Fruit fly (Drosophila melanogaster) whole organism, embryonic: ENCODE data around the gene CG43136.
A peak's percentile ranks its signal among the peaks of the same experiment; 100 is the strongest.

Experiments used
- Abd-B ChIP-seq: fragments of 200-800 bp; sonication (Bioruptor generic); optimal IDR thresholded peaks from 2 replicates; lab custom pipeline; 2018; ENCODE audit warnings: missing biosample characterization, mild to moderate bottlenecking, missing genetic modification characterization, moderate library complexity
- Blimp-1 ChIP-seq: fragments of 200-800 bp; sonication (Bioruptor generic); optimal IDR thresholded peaks from 3 replicates; lab custom pipeline; 2018; ENCODE audit warnings: missing biosample characterization, missing genetic modification characterization, mild to moderate bottlenecking, moderate library complexity, missing genetic modification reagents
- CG10267 ChIP-seq: fragments of 200-800 bp; sonication (Bioruptor generic); optimal IDR thresholded peaks from 2 replicates; lab custom pipeline; 2018; ENCODE audit warnings: missing biosample characterization, mild to moderate bottlenecking, missing genetic modification characterization, moderate library complexity
- CG10321 ChIP-seq: fragments of 200-800 bp; sonication (Bioruptor generic); IDR thresholded peaks from 2 replicates; pipeline ENCODE4 v1.3.6; 2022; ENCODE audit warnings: missing biosample characterization, missing genetic modification characterization
- CG10543 ChIP-seq: fragments of 200-800 bp; sonication (Bioruptor generic); optimal IDR thresholded peaks from 3 replicates; lab custom pipeline; 2017; ENCODE audit warnings: missing biosample characterization, mild to moderate bottlenecking, missing genetic modification characterization, moderate library complexity
- CG12155 ChIP-seq: fragments of 200-800 bp; sonication (Bioruptor generic); optimal IDR thresholded peaks from 3 replicates; lab custom pipeline; 2016; ENCODE audit warnings: missing biosample characterization, missing genetic modification characterization
- CG12219 ChIP-seq: fragments of 200-800 bp; sonication (Bioruptor generic); optimal IDR thresholded peaks from 3 replicates; lab custom pipeline; 2018; ENCODE audit warnings: missing biosample characterization, mild to moderate bottlenecking, missing genetic modification characterization
- CG13296 ChIP-seq: fragments of 200-800 bp; sonication (Bioruptor generic); optimal IDR thresholded peaks from 3 replicates; lab custom pipeline; 2018; ENCODE audit warnings: missing biosample characterization, mild to moderate bottlenecking, missing genetic modification characterization
- CG13624 ChIP-seq: fragments of 200-800 bp; sonication (Bioruptor generic); optimal IDR thresholded peaks from 2 replicates; lab custom pipeline; 2016; ENCODE audit warnings: missing biosample characterization, missing genetic modification characterization
- CG1603 ChIP-seq: fragments of 200-800 bp; sonication (Bioruptor generic); optimal IDR thresholded peaks from 2 replicates; lab custom pipeline; 2019; ENCODE audit warnings: missing biosample characterization, mild to moderate bottlenecking, missing genetic modification characterization, moderate library complexity
- CG17328 ChIP-seq: fragments of 200-800 bp; sonication (Bioruptor generic); IDR thresholded peaks from 2 replicates; pipeline ENCODE4 v1.3.6; 2022; ENCODE audit warnings: missing biosample characterization, missing genetic modification characterization
- CG2678 ChIP-seq: fragments of 200-800 bp; sonication (Bioruptor generic); optimal IDR thresholded peaks from 3 replicates; lab custom pipeline; 2019; ENCODE audit warnings: missing biosample characterization, mild to moderate bottlenecking, missing genetic modification characterization, moderate library complexity
- CG32767 ChIP-seq: fragments of 200-800 bp; sonication (Bioruptor generic); IDR thresholded peaks from 2 replicates; pipeline ENCODE4 v1.3.6; 2022; ENCODE audit warnings: missing biosample characterization, missing genetic modification characterization
- CG3407 ChIP-seq: fragments of 200-800 bp; sonication (Bioruptor generic); optimal IDR thresholded peaks from 2 replicates; lab custom pipeline; 2018; ENCODE audit warnings: missing biosample characterization, mild to moderate bottlenecking, missing genetic modification characterization
- CG34224 ChIP-seq: fragments of 200-800 bp; sonication (Bioruptor generic); IDR thresholded peaks from 3 replicates; pipeline ENCODE4 v1.3.6; 2022; ENCODE audit warnings: missing biosample characterization, missing genetic modification characterization; ENCODE audit not compliant: partially characterized antibody
- CG4854 ChIP-seq: fragments of 200-800 bp; sonication (Bioruptor generic); optimal IDR thresholded peaks from 2 replicates; lab custom pipeline; 2016; ENCODE audit warnings: missing biosample characterization, missing genetic modification characterization, inconsistent platforms
- CG7839 ChIP-seq: fragments of 200-800 bp; sonication (Bioruptor generic); optimal IDR thresholded peaks from 3 replicates; lab custom pipeline; 2018; ENCODE audit warnings: missing biosample characterization, mild to moderate bottlenecking, missing genetic modification characterization, moderate library complexity
- CG8290 ChIP-seq, 3 experiments: fragments of 200-800 bp; sonication (Bioruptor generic); optimal IDR thresholded peaks; 2 replicates each; lab custom pipeline; 2016 to 2019; ENCODE audit warnings: missing biosample characterization in 3 of 3, missing genetic modification characterization in 3 of 3, mild to moderate bottlenecking in 2 of 3, moderate library complexity in 1 of 3
- CTCF ChIP-seq: fragments of 200-800 bp; sonication (Bioruptor generic); optimal IDR thresholded peaks from 2 replicates; lab custom pipeline; 2017; ENCODE audit warnings: missing biosample characterization, mild to moderate bottlenecking, missing genetic modification characterization, moderate library complexity
- CoRest ChIP-seq: fragments of 200-800 bp; sonication (Bioruptor generic); optimal IDR thresholded peaks from 3 replicates; lab custom pipeline; 2018; ENCODE audit warnings: missing biosample characterization, mild to moderate bottlenecking, missing genetic modification characterization, moderate library complexity
- D ChIP-seq, 2 experiments: fragments of 200-800 bp in 1 of 2; fragments of >200 bp in 1 of 2; sonication (Bioruptor generic) in 1 of 2; optimal IDR thresholded peaks; 2 replicates in 1 of 2; 3 replicates in 1 of 2; lab custom pipeline; 2017; ENCODE audit warnings: mild to moderate bottlenecking in 1 of 2, missing biosample characterization in 1 of 2, missing genetic modification characterization in 1 of 2, missing genetic modification reagents in 1 of 2
- Drgx ChIP-seq: fragments of 200-800 bp; sonication (Bioruptor generic); IDR thresholded peaks from 2 replicates; pipeline ENCODE4 v1.3.6; 2022; ENCODE audit warnings: missing biosample characterization, missing genetic modification characterization
- E2f2 ChIP-seq: fragments of 200-800 bp; sonication (Bioruptor generic); IDR thresholded peaks from 2 replicates; pipeline ENCODE4 v1.3.6; 2022; ENCODE audit warnings: missing biosample characterization, missing genetic modification characterization
- Ets65A ChIP-seq: fragments of 200-800 bp; sonication (Bioruptor generic); peaks from one replicate; lab custom pipeline; 2016; ENCODE audit warnings: missing biosample characterization, missing genetic modification characterization
- HLH3B ChIP-seq: fragments of 200-800 bp; sonication (Bioruptor generic); IDR thresholded peaks from 2 replicates; pipeline ENCODE4 v1.3.6; 2022; ENCODE audit warnings: missing biosample characterization, missing genetic modification characterization
- HLH54F ChIP-seq: fragments of 200-800 bp; sonication (Bioruptor generic); optimal IDR thresholded peaks from 3 replicates; lab custom pipeline; 2016; ENCODE audit warnings: missing biosample characterization, missing genetic modification characterization
- Myb ChIP-seq: fragments of 200-800 bp; sonication (Bioruptor generic); optimal IDR thresholded peaks from 2 replicates; lab custom pipeline; 2016; ENCODE audit warnings: missing biosample characterization, missing genetic modification characterization
- NC2β ChIP-seq: fragments of 200-800 bp; sonication (Bioruptor generic); optimal IDR thresholded peaks from 2 replicates; lab custom pipeline; 2016; ENCODE audit warnings: missing biosample characterization, missing genetic modification characterization
- NfI ChIP-seq: fragments of 200-800 bp; sonication (Bioruptor generic); optimal IDR thresholded peaks from 3 replicates; lab custom pipeline; 2018; ENCODE audit warnings: missing biosample characterization, mild to moderate bottlenecking, missing genetic modification characterization, moderate library complexity
- PHDP ChIP-seq: fragments of 200-800 bp; sonication (Bioruptor generic); optimal IDR thresholded peaks from 3 replicates; lab custom pipeline; 2018; ENCODE audit warnings: missing biosample characterization, mild to moderate bottlenecking, missing genetic modification characterization, moderate library complexity
- Rx ChIP-seq: fragments of 200-800 bp; sonication (Bioruptor generic); IDR thresholded peaks from 2 replicates; pipeline ENCODE4 v1.3.6; 2022; ENCODE audit warnings: missing biosample characterization, missing genetic modification characterization
- Xbp1 ChIP-seq: fragments of 200-800 bp; sonication (Bioruptor generic); optimal IDR thresholded peaks from 3 replicates; lab custom pipeline; 2016; ENCODE audit warnings: missing biosample characterization, mild to moderate bottlenecking, missing genetic modification characterization
- YL-1 ChIP-seq: fragments of 200-800 bp; sonication (Bioruptor generic); optimal IDR thresholded peaks from 3 replicates; lab custom pipeline; 2017; ENCODE audit warnings: missing biosample characterization, mild to moderate bottlenecking, missing genetic modification characterization
- al ChIP-seq: fragments of 200-800 bp; sonication (Bioruptor generic); IDR thresholded peaks from 2 replicates; pipeline ENCODE4 v1.3.6; 2022; ENCODE audit warnings: missing biosample characterization, missing genetic modification characterization
- az2 ChIP-seq: fragments of 200-800 bp; sonication (Bioruptor generic); optimal IDR thresholded peaks from 3 replicates; lab custom pipeline; 2016; ENCODE audit warnings: missing biosample characterization, missing genetic modification characterization
- bowl ChIP-seq: fragments of 200-800 bp; sonication (Bioruptor generic); IDR thresholded peaks from 2 replicates; pipeline ENCODE4 v1.3.6; 2022; ENCODE audit warnings: missing biosample characterization, missing genetic modification characterization
- ci ChIP-seq: fragments of 200-800 bp; sonication (Bioruptor generic); IDR thresholded peaks from 3 replicates; pipeline ENCODE4 v1.3.6; 2022; ENCODE audit warnings: missing biosample characterization, missing genetic modification characterization
- dmrt99B ChIP-seq: fragments of 200-800 bp; sonication (Bioruptor generic); optimal IDR thresholded peaks from 2 replicates; lab custom pipeline; 2018; ENCODE audit warnings: missing biosample characterization, mild to moderate bottlenecking, missing genetic modification characterization, moderate library complexity
- gt ChIP-seq: fragments of 200-800 bp; sonication (Bioruptor generic); IDR thresholded peaks from 2 replicates; pipeline ENCODE4 v1.3.6; 2022; ENCODE audit warnings: missing biosample characterization, missing genetic modification characterization
- hkb ChIP-seq, 2 experiments: fragments of 200-800 bp in 1 of 2; fragments of >200 bp in 1 of 2; sonication (Bioruptor generic) in 1 of 2; IDR thresholded peaks in 1 of 2; optimal IDR thresholded peaks in 1 of 2; 2 replicates each; pipeline versions ENCODE4 v1.3.6 to Lab custom; 2017 to 2022; ENCODE audit warnings: missing biosample characterization in 1 of 2, missing genetic modification characterization in 1 of 2
- ken ChIP-seq: fragments of 200-800 bp; sonication (Bioruptor generic); IDR thresholded peaks from 3 replicates; pipeline ENCODE4 v1.3.6; 2022; ENCODE audit warnings: missing biosample characterization, missing genetic modification characterization
- phol ChIP-seq: fragments of 200-800 bp; sonication (Bioruptor generic); optimal IDR thresholded peaks from 3 replicates; lab custom pipeline; 2018; ENCODE audit warnings: missing biosample characterization, mild to moderate bottlenecking, missing genetic modification characterization, moderate library complexity
- sens ChIP-seq: fragments of 200-800 bp; sonication (Bioruptor generic); peaks from one replicate; lab custom pipeline; 2016; ENCODE audit warnings: missing biosample characterization, missing genetic modification characterization
- slbo ChIP-seq: fragments of 200-800 bp; sonication (Bioruptor generic); IDR thresholded peaks from 2 replicates; pipeline ENCODE4 v1.3.6; 2022; ENCODE audit warnings: missing biosample characterization, missing genetic modification characterization
- sr ChIP-seq: fragments of 200-800 bp; sonication (Bioruptor generic); IDR thresholded peaks from 3 replicates; pipeline ENCODE4 v1.3.6; 2022; ENCODE audit warnings: missing biosample characterization, missing genetic modification characterization
- stc ChIP-seq: fragments of 200-800 bp; sonication (Bioruptor generic); IDR thresholded peaks from 2 replicates; pipeline ENCODE4 v1.3.6; 2022; ENCODE audit warnings: missing biosample characterization, missing genetic modification characterization
- tgo ChIP-seq: fragments of 200-800 bp; sonication (Bioruptor generic); IDR thresholded peaks from 3 replicates; pipeline ENCODE4 v1.3.6; 2022; ENCODE audit warnings: missing biosample characterization, missing genetic modification characterization
- trh ChIP-seq: fragments of 200-800 bp; sonication (Bioruptor generic); optimal IDR thresholded peaks from 2 replicates; lab custom pipeline; 2016; ENCODE audit warnings: missing biosample characterization, missing genetic modification characterization

CG43136 gene

dm6 chrX:5896809-5897700 is 43.5 kb downstream of the CG43136 start:
- TF ChIP-seq bowl (GFP tag; lab: Robert Waterston, UW) = no peak
- peak; percentile 39; the same call in 1 of the 2 replicates for TF ChIP-seq slbo (GFP tag; lab: Robert Waterston, UW)
- no peak for TF ChIP-seq Myb (GFP tag; lab: Kevin White, UChicago)
- TF ChIP-seq CG2678 (tag; lab: Kevin White, UChicago) = peak; percentile 28
- no peak for TF ChIP-seq NC2β (GFP tag; lab: Kevin White, UChicago)
- no peak for TF ChIP-seq D (optimal IDR thresholded peaks at IDR 0.05; lab: Kevin White, UChicago)
- TF ChIP-seq D (GFP tag; optimal IDR thresholded peaks at IDR 0.05; lab: Kevin White, UChicago) = peak; percentile 13
- no peak for TF ChIP-seq CTCF (GFP tag; lab: Kevin White, UChicago)
- TF ChIP-seq CG17328 (GFP tag; lab: Robert Waterston, UW) = peak; percentile 59; the same call in 1 of the 2 replicates
- TF ChIP-seq CG3407 (GFP tag; lab: Kevin White, UChicago) = no peak
- peak; percentile 35 for TF ChIP-seq CG7839 (tag; lab: Kevin White, UChicago)
- no peak for TF ChIP-seq gt (GFP tag; lab: Robert Waterston, UW)
- TF ChIP-seq Abd-B (GFP tag; lab: Kevin White, UChicago) = no peak
- TF ChIP-seq dmrt99B (tag; lab: Kevin White, UChicago) = peak; percentile 22
- peak; percentile 19 for TF ChIP-seq PHDP (tag; lab: Kevin White, UChicago)
- peak; percentile 81 for TF ChIP-seq ci (GFP tag; lab: Robert Waterston, UW)
- TF ChIP-seq CG10321 (GFP tag; lab: Robert Waterston, UW) = peak; percentile 35; the same call in 1 of the 2 replicates
- TF ChIP-seq Xbp1 (GFP tag; lab: Kevin White, UChicago) = peak; percentile 36
- TF ChIP-seq CG12219 = no peak
- no peak for TF ChIP-seq CG34224 (GFP tag; lab: Robert Waterston, UW)
- TF ChIP-seq az2 (GFP tag; lab: Kevin White, UChicago) = peak; percentile 34
- no peak for TF ChIP-seq hkb (optimal IDR thresholded peaks at IDR 0.05; lab: Kevin White, UChicago)
- TF ChIP-seq hkb (GFP tag; IDR thresholded peaks at IDR 0.05; lab: Robert Waterston, UW) = peak; percentile 28; the same call in 1 of the 2 replicates
- no peak for TF ChIP-seq stc (GFP tag; lab: Robert Waterston, UW)
- TF ChIP-seq CG10267 (tag; lab: Kevin White, UChicago) = peak; percentile 12
- no peak for TF ChIP-seq CG13296 (GFP tag; lab: Kevin White, UChicago)
- TF ChIP-seq ken (GFP tag; lab: Robert Waterston, UW) = 0 out of 3 replicates have a peak, but pooled peaks have one; percentile 24
- 0 out of 2 replicates have a peak, but pooled peaks have one; percentile 33 for TF ChIP-seq Rx (GFP tag; lab: Robert Waterston, UW)
- TF ChIP-seq phol (tag; lab: Kevin White, UChicago) = peak; percentile 34
- 0 out of 2 replicates have a peak, but pooled peaks have one; percentile 30 for TF ChIP-seq al (GFP tag; lab: Robert Waterston, UW)
- no peak for TF ChIP-seq CG10543
- peak; percentile 84 for TF ChIP-seq sens
- peak; percentile 7 for TF ChIP-seq CoRest (tag; lab: Kevin White, UChicago)
- TF ChIP-seq HLH54F (GFP tag; lab: Kevin White, UChicago) = peak; percentile 44
- TF ChIP-seq YL-1 (GFP tag; lab: Kevin White, UChicago) = no peak
- peak; percentile 13 for TF ChIP-seq CG12155 (GFP tag; lab: Kevin White, UChicago)
- peak; percentile 51; the same call in 1 of the 2 replicates for TF ChIP-seq HLH3B (GFP tag; lab: Robert Waterston, UW)
- no peak for TF ChIP-seq sr
- peak; percentile 53; the same call in 1 of the 2 replicates for TF ChIP-seq Drgx (GFP tag; lab: Robert Waterston, UW)
- TF ChIP-seq Ets65A (GFP tag; lab: Kevin White, UChicago) = peak; percentile 75
- TF ChIP-seq NfI = peak; percentile 23
- TF ChIP-seq CG32767 (GFP tag; lab: Robert Waterston, UW) = no peak
- peak; percentile 64 for TF ChIP-seq CG1603
- TF ChIP-seq tgo = peak; percentile 20; the same call in 1 of the 3 replicates
- no peak for TF ChIP-seq CG13624 (GFP tag; lab: Kevin White, UChicago)
- TF ChIP-seq E2f2 (GFP tag; lab: Robert Waterston, UW) = 0 out of 2 replicates have a peak, but pooled peaks have one; percentile 14
- no peak for TF ChIP-seq CG4854 (GFP tag; lab: Kevin White, UChicago)
- TF ChIP-seq Blimp-1 (GFP tag; lab: Kevin White, UChicago) = peak; percentile 29
- no peak for TF ChIP-seq trh (GFP tag; lab: Kevin White, UChicago)
- TF ChIP-seq CG8290 (GFP tag; optimal IDR thresholded peaks at IDR 0.05; lab: Kevin White, UChicago) = no peak
- TF ChIP-seq CG8290 (tag; optimal IDR thresholded peaks at IDR 0.05; lab: Kevin White, UChicago) = peak in 1 of 2 experiments; percentile 30
